Fruit fly (Drosophila melanogaster) whole organism, wandering third instar larva: ENCODE data around the gene sff.

ENCODE experiments used
- Abd-B ChIP-seq: fragments of >200 bp; optimal IDR thresholded peaks from 2 replicates; lab custom pipeline; 2017; ENCODE audit warnings: missing biosample characterization, missing genetic modification characterization
- CG32264 ChIP-seq: fragments of 200-800 bp; sonication (Bioruptor generic); optimal IDR thresholded peaks from 2 replicates; lab custom pipeline; 2016; ENCODE audit warnings: missing biosample characterization, missing genetic modification characterization
- CG9705 ChIP-seq: fragments of 200-800 bp; sonication (Bioruptor generic); optimal IDR thresholded peaks from 2 replicates; lab custom pipeline; 2018; ENCODE audit warnings: missing biosample characterization, mild to moderate bottlenecking, missing genetic modification characterization
- CrebA ChIP-seq: fragments of 200-800 bp; sonication (Bioruptor generic); optimal IDR thresholded peaks from 2 replicates; lab custom pipeline; 2016; ENCODE audit warnings: missing biosample characterization, mild to moderate bottlenecking, missing genetic modification characterization, borderline replicate concordance
- Dfd ChIP-seq: fragments of >200 bp; optimal IDR thresholded peaks from 2 replicates; lab custom pipeline; 2017; ENCODE audit warnings: missing biosample characterization, missing genetic modification characterization
- HLH106 ChIP-seq: fragments of 200-800 bp; optimal IDR thresholded peaks from 3 replicates; lab custom pipeline; 2019; ENCODE audit warnings: missing biosample characterization, mild to moderate bottlenecking, missing genetic modification characterization, moderate library complexity
- Hr83 ChIP-seq: fragments of 200-300 bp; sonication (Bioruptor generic); optimal IDR thresholded peaks from 2 replicates; lab custom pipeline; 2016; ENCODE audit warnings: missing biosample characterization, mild to moderate bottlenecking, missing genetic modification characterization, moderate library complexity; ENCODE audit not compliant: poor library complexity, severe bottlenecking
- Myc ChIP-seq: fragments of >200 bp; optimal IDR thresholded peaks from 2 replicates; lab custom pipeline; 2017
- Rel ChIP-seq, 2 experiments: fragments of 200-800 bp; sonication (Bioruptor generic) in 1 of 2; optimal IDR thresholded peaks; 2 replicates in 1 of 2; 3 replicates in 1 of 2; lab custom pipeline; 2016 to 2019; ENCODE audit warnings: mild to moderate bottlenecking in 2 of 2, missing biosample characterization in 2 of 2, missing genetic modification characterization in 2 of 2, moderate library complexity in 1 of 2
- Sp1 ChIP-seq: fragments of 200-800 bp; sonication (Bioruptor generic); optimal IDR thresholded peaks from 3 replicates; lab custom pipeline; 2019; ENCODE audit warnings: missing biosample characterization, mild to moderate bottlenecking, missing genetic modification characterization, moderate library complexity
- Vsx2 ChIP-seq: fragments of 200-300, 225-300 bp; sonication (Bioruptor generic); optimal IDR thresholded peaks from 2 replicates; lab custom pipeline; 2018; ENCODE audit warnings: missing biosample characterization, missing genetic modification characterization; ENCODE audit not compliant: partially characterized antibody
- br ChIP-seq: fragments of 200-800 bp; sonication (Bioruptor generic); optimal IDR thresholded peaks from 2 replicates; lab custom pipeline; 2016; ENCODE audit warnings: missing biosample characterization, missing genetic modification characterization
- brk ChIP-seq: fragments of 200-800 bp; sonication (Bioruptor generic); optimal IDR thresholded peaks from 2 replicates; lab custom pipeline; 2016; ENCODE audit warnings: missing biosample characterization, mild to moderate bottlenecking, missing genetic modification characterization
- dl ChIP-seq, 2 experiments: fragments of 175-275, 200-275 bp in 1 of 2; fragments of 200-275 bp in 1 of 2; sonication (Bioruptor generic); optimal IDR thresholded peaks; lab custom pipeline; 2018; ENCODE audit warnings: mild to moderate bottlenecking in 2 of 2, missing biosample characterization in 2 of 2, missing genetic modification characterization in 2 of 2, moderate library complexity in 2 of 2; ENCODE audit not compliant: partially characterized antibody in 2 of 2, insufficient read depth in 1 of 2
- dmrt93B ChIP-seq: fragments of 200-800 bp; sonication (Bioruptor generic); optimal IDR thresholded peaks from 2 replicates; lab custom pipeline; 2018; ENCODE audit warnings: missing biosample characterization, mild to moderate bottlenecking, missing genetic modification characterization
- dsf ChIP-seq: sonication (Bioruptor generic); optimal IDR thresholded peaks from 2 replicates; lab custom pipeline; 2016; ENCODE audit warnings: missing biosample characterization, missing genetic modification characterization, borderline replicate concordance
- foxo ChIP-seq, 2 experiments: fragments of 200-800 bp; sonication (Bioruptor generic); optimal IDR thresholded peaks; 2 replicates in 1 of 2; 3 replicates in 1 of 2; lab custom pipeline; 2016 to 2017; ENCODE audit warnings: missing biosample characterization in 2 of 2, missing genetic modification characterization in 2 of 2
- fru ChIP-seq: fragments of 200-800 bp; sonication (Bioruptor generic); optimal IDR thresholded peaks from 3 replicates; lab custom pipeline; 2016; ENCODE audit warnings: missing biosample characterization, mild to moderate bottlenecking, missing genetic modification characterization
- h ChIP-seq: fragments of 200-800 bp; sonication (Bioruptor generic); optimal IDR thresholded peaks from 3 replicates; lab custom pipeline; 2016; ENCODE audit warnings: missing biosample characterization, mild to moderate bottlenecking, missing genetic modification characterization
- lola ChIP-seq: fragments of >200 bp; optimal IDR thresholded peaks from 2 replicates; lab custom pipeline; 2017; ENCODE audit warnings: missing biosample characterization, missing genetic modification characterization
- pan ChIP-seq: fragments of >200 bp; optimal IDR thresholded peaks from 2 replicates; lab custom pipeline; 2017
- psq ChIP-seq: fragments of 200-800 bp; sonication (Bioruptor generic); optimal IDR thresholded peaks from 3 replicates; lab custom pipeline; 2017; ENCODE audit warnings: missing biosample characterization, mild to moderate bottlenecking, missing genetic modification characterization, moderate library complexity
- rgr ChIP-seq: fragments of 200-800 bp; sonication (Bioruptor generic); optimal IDR thresholded peaks from 3 replicates; lab custom pipeline; 2016; ENCODE audit warnings: missing biosample characterization, mild to moderate bottlenecking, missing genetic modification characterization
- sage ChIP-seq: fragments of 200-800 bp; sonication (Bioruptor generic); optimal IDR thresholded peaks from 2 replicates; lab custom pipeline; 2016; ENCODE audit warnings: missing biosample characterization, mild to moderate bottlenecking, missing genetic modification characterization
- sv ChIP-seq: fragments of 200-800 bp; sonication (Bioruptor generic); optimal IDR thresholded peaks from 3 replicates; lab custom pipeline; 2016; ENCODE audit warnings: missing biosample characterization, missing genetic modification characterization
- tai ChIP-seq: sonication (Bioruptor generic); optimal IDR thresholded peaks from 2 replicates; lab custom pipeline; 2016; ENCODE audit warnings: missing biosample characterization, missing genetic modification characterization
- usp ChIP-seq: fragments of >200 bp; optimal IDR thresholded peaks from 2 replicates; lab custom pipeline; 2017; ENCODE audit warnings: missing biosample characterization, missing genetic modification characterization
- woc ChIP-seq: sonication (Bioruptor generic); optimal IDR thresholded peaks from 2 replicates; lab custom pipeline; 2016; ENCODE audit warnings: missing biosample characterization, mild to moderate bottlenecking, missing genetic modification characterization

Gene sff

dm6 chr3L:15924319-15924718 lies 342 bp downstream of the sff start:
- TF ChIP-seq Myc (lab: Kevin White, UChicago) (no peak), Rel (GFP tag; optimal IDR thresholded peaks at IDR 0.05; lab: Kevin White, UChicago) (no peak), Rel (tag; optimal IDR thresholded peaks at IDR 0.05; lab: Kevin White, UChicago) (no peak), Dfd (GFP tag; lab: Kevin White, UChicago) (peak; percentile 57), dmrt93B (GFP tag; lab: Kevin White, UChicago) (no peak)

DNA sequence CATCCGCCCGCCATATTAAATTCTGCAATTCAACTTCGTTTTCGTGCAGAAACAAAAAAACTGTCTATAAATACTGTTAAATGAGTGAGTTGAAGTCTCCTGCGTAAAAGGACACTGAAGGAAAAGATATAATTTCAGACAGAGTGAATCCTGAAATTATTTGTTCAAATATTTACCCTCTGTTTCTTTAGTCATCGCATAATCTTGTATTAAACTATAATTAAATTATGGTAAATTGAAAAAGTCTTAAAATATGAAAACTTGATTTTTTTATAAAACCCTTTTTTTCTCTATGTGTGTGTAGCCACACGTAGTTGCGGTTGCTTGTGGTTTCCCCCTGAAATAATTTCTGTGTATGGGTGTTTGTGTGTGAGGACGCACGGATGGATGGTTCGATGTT lies 1.3 kb downstream of the sff start:
- TF ChIP-seq h (GFP tag; lab: Kevin White, UChicago) (peak; percentile 27), Vsx2 (GFP tag; lab: Kevin White, UChicago) (no peak), brk (no peak), rgr (GFP tag; lab: Kevin White, UChicago) (peak; percentile 10), lola (GFP tag; lab: Kevin White, UChicago) (no peak), Hr83 (GFP tag; lab: Kevin White, UChicago) (no peak), dl (GFP tag; optimal IDR thresholded peaks at IDR 0.05; lab: Kevin White, UChicago; ENCODE audit: insufficient read depth in 1 of 2, partially characterized antibody in 2 of 2) (no peak), fru (GFP tag; lab: Kevin White, UChicago) (peak; percentile 14), sage (GFP tag; lab: Kevin White, UChicago) (no peak), HLH106 (tag; lab: Kevin White, UChicago) (peak; percentile 12), sv (GFP tag; lab: Kevin White, UChicago) (no peak), dsf (GFP tag; lab: Kevin White, UChicago) (no peak), foxo (GFP tag; optimal IDR thresholded peaks at IDR 0.05; lab: Kevin White, UChicago) (no peak), CG9705 (no peak), Sp1 (GFP tag; lab: Kevin White, UChicago) (peak; percentile 13), woc (GFP tag; lab: Kevin White, UChicago) (no peak)
- TF ChIP-seq, all 38 proteins: peak for 5

dm6 chr3L:15921043-15921621 lies 3.5 kb downstream of the sff start:
- no peak for TF ChIP-seq psq (GFP tag; lab: Kevin White, UChicago)
- TF ChIP-seq fru (GFP tag; lab: Kevin White, UChicago) = peak; percentile 20
- peak in 1 of 2 experiments; percentile 32 for TF ChIP-seq foxo (GFP tag; optimal IDR thresholded peaks at IDR 0.05; lab: Kevin White, UChicago)
- no peak for TF ChIP-seq pan (lab: Kevin White, UChicago)
- peak; percentile 26 for TF ChIP-seq Sp1 (GFP tag; lab: Kevin White, UChicago)

DNA sequence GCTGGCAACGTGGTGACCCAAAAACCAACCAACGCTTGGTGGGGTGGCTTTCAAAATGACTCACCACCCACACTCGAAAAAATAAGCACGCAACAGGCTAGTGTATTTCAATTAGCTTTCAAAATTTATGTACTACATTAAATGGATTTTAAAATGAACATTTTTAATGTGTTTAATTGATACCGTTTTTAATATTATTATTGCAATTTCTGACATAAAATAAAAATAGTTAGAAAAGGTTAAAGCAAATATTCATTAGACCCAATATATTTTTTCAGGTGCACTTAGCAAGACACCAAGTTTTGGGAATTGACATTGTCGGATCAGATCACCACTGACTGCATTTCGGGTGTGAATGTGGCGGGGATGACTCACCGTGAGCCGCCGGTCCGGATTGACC lies 18.4 kb downstream of the sff start:
- TF ChIP-seq Sp1 (GFP tag; lab: Kevin White, UChicago) (no peak), Myc (lab: Kevin White, UChicago) (no peak), Vsx2 (GFP tag; lab: Kevin White, UChicago) (no peak), CrebA (no peak), Dfd (GFP tag; lab: Kevin White, UChicago) (no peak), HLH106 (tag; lab: Kevin White, UChicago) (no peak)

DNA sequence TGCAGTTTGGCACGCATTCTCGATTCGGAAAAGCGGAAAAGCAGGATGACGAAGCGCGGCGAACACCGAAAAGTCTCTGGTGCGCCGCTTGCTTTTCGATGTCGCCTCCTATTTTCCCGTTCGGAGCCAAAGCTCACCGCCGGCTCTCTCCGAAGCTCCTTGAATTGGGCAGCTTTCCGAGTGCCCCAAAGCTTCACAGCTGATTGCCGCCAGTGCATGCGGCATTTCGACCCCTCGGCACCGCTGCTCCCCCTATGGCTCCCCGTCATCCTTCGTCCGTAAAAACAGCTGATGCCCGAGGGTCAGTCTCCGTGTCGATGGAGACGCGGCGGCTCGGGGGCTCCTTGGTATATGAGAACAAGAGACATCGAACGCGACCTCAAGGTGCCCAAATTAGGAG lies 25.7 kb downstream of the sff start, which contains the start of gene pHCl-1:
Gene pHCl-1, minus strand, starts transcription at position 78 of the 400 bp plus-strand sequence.
- TF ChIP-seq HLH106 (tag; lab: Kevin White, UChicago) (no peak), fru (GFP tag; lab: Kevin White, UChicago) (no peak), br (no peak), usp (GFP tag; lab: Kevin White, UChicago) (no peak), Abd-B (GFP tag; lab: Kevin White, UChicago) (no peak), CG32264 (GFP tag; lab: Kevin White, UChicago) (no peak), Dfd (GFP tag; lab: Kevin White, UChicago) (no peak), brk (no peak), tai (GFP tag; lab: Kevin White, UChicago) (no peak)

DNA sequence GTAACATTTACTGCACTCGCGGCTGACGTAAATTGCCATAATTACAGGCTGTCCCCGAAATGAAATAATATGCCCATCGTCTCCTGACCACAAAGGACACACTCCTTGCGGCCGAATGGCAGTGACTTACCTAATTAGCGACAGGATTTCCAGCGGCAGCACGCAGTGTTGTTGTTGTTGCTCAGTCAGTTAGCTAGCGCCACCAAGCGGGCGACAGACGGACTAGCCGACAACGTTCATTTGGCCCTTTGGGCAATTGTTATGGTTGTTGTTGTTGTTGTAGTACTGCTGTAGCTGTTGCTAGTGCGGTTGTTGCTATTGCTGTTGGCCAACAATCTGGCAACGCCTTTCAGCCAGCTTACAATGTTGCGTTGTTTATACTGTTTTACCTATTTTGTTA lies 31.2 kb downstream of the sff start:
- TF ChIP-seq sage (GFP tag; lab: Kevin White, UChicago) (no peak), Myc (lab: Kevin White, UChicago) (no peak)
